Fruit fly (Drosophila melanogaster): Measurements from ENCODE around the gene CG11626.

The CG11626 gene

DNA sequence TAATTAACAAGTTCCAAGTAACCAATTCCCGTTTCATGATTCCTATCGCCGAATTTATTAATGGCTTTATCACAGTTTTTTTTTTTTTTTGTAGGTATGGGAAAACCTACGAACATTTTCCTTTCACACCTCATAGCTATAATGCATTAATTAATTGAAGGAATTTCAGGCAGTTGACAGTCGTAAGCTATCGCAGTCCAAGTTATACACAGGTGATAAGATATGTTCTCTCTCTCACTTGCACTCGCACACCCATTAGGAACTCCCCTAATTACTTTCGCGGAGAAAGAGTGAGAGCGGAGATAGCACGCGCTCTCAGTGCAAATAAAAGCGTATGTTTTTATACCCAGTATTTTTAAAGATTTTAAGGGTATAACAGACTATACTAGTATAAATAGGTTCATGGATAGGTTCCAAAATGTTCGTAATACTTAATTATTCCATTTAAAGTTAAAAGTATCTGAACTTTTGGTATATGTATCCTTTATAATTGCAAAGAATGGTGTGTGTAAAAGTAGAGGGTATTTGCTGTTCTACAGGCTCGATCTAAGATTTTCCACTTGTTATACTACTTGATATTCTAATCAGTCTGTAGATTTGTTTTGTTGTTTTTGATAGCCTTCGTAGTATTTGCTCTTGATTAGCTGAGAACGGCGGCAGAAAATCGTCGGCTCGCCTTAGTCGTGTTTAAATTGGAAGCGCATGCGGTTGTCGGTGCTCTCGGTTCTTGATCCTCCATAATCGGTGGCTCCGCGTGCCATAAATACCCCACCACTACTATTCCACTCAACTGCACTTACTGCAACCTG lies 51.9 kb downstream of the CG11626 start, which contains the start of gene Dys (continued):
- no peak for TF ChIP-seq nom (GFP tag; optimal IDR thresholded peaks at IDR 0.05)
- TF ChIP-seq ssp (GFP tag; IDR thresholded peaks at IDR 0.05): no peak; the same call in none of the 2 replicates
- TF ChIP-seq tio (GFP tag; optimal IDR thresholded peaks at IDR 0.05): peak; percentile 68
- TF ChIP-seq Stat92E (GFP tag; optimal IDR thresholded peaks at IDR 0.05): no peak
- peak; percentile 75 for TF ChIP-seq CG4820 (GFP tag; optimal IDR thresholded peaks at IDR 0.05)
- peak; percentile 73 for TF ChIP-seq CG13296 (GFP tag; optimal IDR thresholded peaks at IDR 0.05)
- TF ChIP-seq bsh (GFP tag; optimal IDR thresholded peaks at IDR 0.05): peak in 1 of 2 experiments; percentile 93
- peak; percentile 47 for TF ChIP-seq emc (GFP tag; optimal IDR thresholded peaks at IDR 0.05)
- TF ChIP-seq CG18262 (tag; optimal IDR thresholded peaks at IDR 0.05): peak; percentile 90
- TF ChIP-seq Meics (GFP tag; optimal IDR thresholded peaks at IDR 0.05): peak; percentile 89
- TF ChIP-seq abd-A (tag; optimal IDR thresholded peaks at IDR 0.05): no peak
- peak; percentile 59 for TF ChIP-seq CG4404 (GFP tag; IDR thresholded peaks at IDR 0.05)
- peak; percentile 85 for TF ChIP-seq CG15269 (tag; optimal IDR thresholded peaks at IDR 0.05)
- peak; percentile 53 for TF ChIP-seq CG6765 (GFP tag; optimal IDR thresholded peaks at IDR 0.05)
- no peak for TF ChIP-seq TFAM (GFP tag; optimal IDR thresholded peaks at IDR 0.05)
- TF ChIP-seq Hr78 (GFP tag; optimal IDR thresholded peaks at IDR 0.05): peak in 1 of 2 experiments; percentile 47
- TF ChIP-seq inv (GFP tag; IDR thresholded peaks at IDR 0.05; ENCODE audit: partially characterized antibody): no peak
- peak; percentile 89 for TF ChIP-seq E2f1 (GFP tag; IDR thresholded peaks at IDR 0.05)
- peak; percentile 72 for TF ChIP-seq cas (GFP tag; IDR thresholded peaks at IDR 0.05)
- peak; percentile 73 for TF ChIP-seq CG6683 (GFP tag; optimal IDR thresholded peaks at IDR 0.05)
- no peak for TF ChIP-seq cad (GFP tag; optimal IDR thresholded peaks at IDR 0.05)
- TF ChIP-seq sens-2 (GFP tag; IDR thresholded peaks at IDR 0.05): no peak
- peak; percentile 81 for TF ChIP-seq CG11093 (GFP tag; IDR thresholded peaks at IDR 0.05)
- peak; percentile 76 for TF ChIP-seq slou (GFP tag; optimal IDR thresholded peaks at IDR 0.05)
- peak; percentile 42 for TF ChIP-seq btn (GFP tag; optimal IDR thresholded peaks at IDR 0.05)
- 0 out of 2 replicates have a peak, but pooled peaks have one; percentile 37 for TF ChIP-seq Drgx (GFP tag; IDR thresholded peaks at IDR 0.05)
- TF ChIP-seq h (optimal IDR thresholded peaks at IDR 0.05): no peak
- TF ChIP-seq ap (GFP tag; IDR thresholded peaks at IDR 0.05): peak; percentile 81
- TF ChIP-seq CG6272 (GFP tag; IDR thresholded peaks at IDR 0.05): no peak; the same call in 1 of the 2 replicates
- peak; percentile 72; the same call in 1 of the 2 replicates for TF ChIP-seq Awh (GFP tag; IDR thresholded peaks at IDR 0.05)
- peak; percentile 72; the same call in 1 of the 2 replicates for TF ChIP-seq ham (GFP tag; IDR thresholded peaks at IDR 0.05)
- peak; percentile 84 for TF ChIP-seq Hr3 (GFP tag; optimal IDR thresholded peaks at IDR 0.05)
- peak; percentile 75 for TF ChIP-seq NfI (GFP tag; optimal IDR thresholded peaks at IDR 0.05)
- TF ChIP-seq danr (GFP tag; IDR thresholded peaks at IDR 0.05): peak; percentile 71
- TF ChIP-seq bbx (GFP tag; IDR thresholded peaks at IDR 0.05; ENCODE audit: partially characterized antibody): no peak
- TF ChIP-seq CG4282 (GFP tag; optimal IDR thresholded peaks at IDR 0.05): no peak
- TF ChIP-seq Deaf1 (tag; optimal IDR thresholded peaks at IDR 0.05): peak; percentile 71
- peak; percentile 84 for TF ChIP-seq Blimp-1 (GFP tag; optimal IDR thresholded peaks at IDR 0.05)
- no peak for TF ChIP-seq hth (optimal IDR thresholded peaks at IDR 0.05)
- TF ChIP-seq Xbp1 (GFP tag; optimal IDR thresholded peaks at IDR 0.05): peak; percentile 86
- peak; percentile 83 for TF ChIP-seq CG8388 (GFP tag; optimal IDR thresholded peaks at IDR 0.05)
- peak; percentile 69 for TF ChIP-seq CG6654 (GFP tag; optimal IDR thresholded peaks at IDR 0.05)
- TF ChIP-seq zf30C (GFP tag; optimal IDR thresholded peaks at IDR 0.05): no peak
- TF ChIP-seq slp2 (GFP tag; optimal IDR thresholded peaks at IDR 0.05): peak; percentile 82
- TF ChIP-seq CG2116 (GFP tag; optimal IDR thresholded peaks at IDR 0.05): peak; percentile 52
- TF ChIP-seq pfk (GFP tag; optimal IDR thresholded peaks at IDR 0.05): no peak
- peak; percentile 82 for TF ChIP-seq maf-S (GFP tag; optimal IDR thresholded peaks at IDR 0.05)
- peak; percentile 79 for TF ChIP-seq org-1 (GFP tag; optimal IDR thresholded peaks at IDR 0.05)
- peak; percentile 52 for TF ChIP-seq CG18011 (GFP tag; optimal IDR thresholded peaks at IDR 0.05)
